Worm (Caenorhabditis elegans) whole organism, L2 larva: ENCODE results near the gene ndub-3.

Experiments used
- alr-1 ChIP-seq: fragments of 150-350 bp; optimal IDR thresholded peaks from 2 replicates; lab custom pipeline; 2014; ENCODE audit warnings: missing biosample characterization, missing genetic modification characterization
- ama-1 ChIP-seq: fragments of 150-350 bp; optimal IDR thresholded peaks from 2 replicates; lab custom pipeline; 2018; ENCODE audit warnings: inconsistent platforms
- egl-27 ChIP-seq: sonication (generic microtip); optimal IDR thresholded peaks from 3 replicates; lab custom pipeline; 2017; ENCODE audit warnings: missing biosample characterization, missing genetic modification reagents, missing genetic modification characterization
- lin-39 ChIP-seq: fragments of 150-350 bp; optimal IDR thresholded peaks from 2 replicates; lab custom pipeline; 2014; ENCODE audit warnings: missing biosample characterization, missing genetic modification reagents, missing genetic modification characterization
- mbf-1 ChIP-seq: sonication (generic microtip); optimal IDR thresholded peaks from 2 replicates; lab custom pipeline; 2017; ENCODE audit warnings: missing biosample characterization, missing genetic modification characterization
- nhr-11 ChIP-seq: fragments of 150-350 bp; optimal IDR thresholded peaks from 2 replicates; lab custom pipeline; 2014; ENCODE audit warnings: missing biosample characterization, missing genetic modification characterization
- nhr-12 ChIP-seq: fragments of 150-350 bp; optimal IDR thresholded peaks from 2 replicates; lab custom pipeline; 2014; ENCODE audit warnings: missing biosample characterization, missing genetic modification characterization
- sem-4 ChIP-seq: fragments of 150-350 bp; optimal IDR thresholded peaks from 2 replicates; lab custom pipeline; 2014; ENCODE audit warnings: missing biosample characterization, missing genetic modification reagents, missing genetic modification characterization
- unc-62 ChIP-seq: fragments of 150-350 bp; optimal IDR thresholded peaks from 2 replicates; lab custom pipeline; 2014; ENCODE audit warnings: missing biosample characterization, missing genetic modification reagents, missing genetic modification characterization
- ztf-11 ChIP-seq: sonication (generic microtip); optimal IDR thresholded peaks from 2 replicates; lab custom pipeline; 2017; ENCODE audit warnings: missing biosample characterization, missing genetic modification characterization

DNA sequence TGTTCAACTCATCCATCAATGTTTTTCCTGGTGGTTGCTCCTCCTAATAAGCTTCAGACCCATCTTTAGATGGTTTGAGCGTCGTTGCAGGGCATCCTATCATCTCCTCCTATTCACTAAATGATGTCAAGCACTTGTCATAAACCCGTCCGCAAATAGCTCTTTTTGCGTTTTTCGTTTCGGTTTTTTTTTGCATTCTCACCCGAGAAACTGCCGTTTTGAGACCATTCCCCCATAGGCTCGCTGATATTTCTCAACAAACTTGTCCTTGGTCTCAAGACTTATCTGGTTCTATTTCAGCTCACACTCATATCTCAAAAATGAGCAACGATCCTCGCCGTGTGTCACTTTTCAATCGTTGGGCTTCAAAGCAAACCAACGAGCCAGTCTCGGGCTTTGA, 4.3 kb downstream of the ndub-3 start, which contains the start of gene cal-2:
- no peak for TF ChIP-seq mbf-1 (tag; lab: Kevin White, UChicago)
- no peak for TF ChIP-seq nhr-12 (tag; lab: Kevin White, UChicago)
- TF ChIP-seq nhr-11: no peak
- no peak for TF ChIP-seq alr-1
- TF ChIP-seq egl-27: no peak
- no peak for TF ChIP-seq unc-62 (GFP tag; lab: Kevin White, UChicago)
- TF ChIP-seq ztf-11: no peak
- no peak for TF ChIP-seq lin-39 (tag; lab: Kevin White, UChicago)
- TF ChIP-seq sem-4: no peak
- TF ChIP-seq ama-1 (lab: Kevin White, UChicago): no peak
